Worm (Caenorhabditis elegans) whole organism, L1 larva: Measurements from ENCODE around the gene C25G4.8.

Experiments used
- elt-2 ChIP-seq: sonication (generic microtip); optimal IDR thresholded peaks from 2 replicates; lab custom pipeline; 2016; ENCODE audit warnings: missing genetic modification characterization, mild to moderate bottlenecking, inconsistent platforms, missing compliant biosample characterization, missing genetic modification reagents
- fos-1 ChIP-seq: fragments of 150-350 bp; optimal IDR thresholded peaks from 2 replicates; lab custom pipeline; 2014; ENCODE audit warnings: missing biosample characterization, missing genetic modification characterization
- lin-13 ChIP-seq: fragments of 150-350 bp; optimal IDR thresholded peaks from 2 replicates; lab custom pipeline; 2014; ENCODE audit warnings: missing biosample characterization, missing genetic modification reagents, missing genetic modification characterization
- mep-1 ChIP-seq: fragments of 150-350 bp; optimal IDR thresholded peaks from 2 replicates; lab custom pipeline; 2014; ENCODE audit warnings: missing biosample characterization, missing genetic modification characterization
- pax-3 ChIP-seq: fragments of 200-800 bp; sonication (Bioruptor generic); optimal IDR thresholded peaks from 2 replicates; lab custom pipeline; 2018; ENCODE audit warnings: mild to moderate bottlenecking, missing genetic modification characterization, moderate library complexity, missing compliant biosample characterization
- swsn-7 ChIP-seq: sonication (generic microtip); optimal IDR thresholded peaks from 2 replicates; lab custom pipeline; 2016; ENCODE audit warnings: missing genetic modification characterization, missing compliant biosample characterization

ce11 chrIV:12487194-12487593 lies 23.9 kb upstream of the C25G4.8 start, which contains the start of gene sru-26:
- TF ChIP-seq elt-2 (tag; lab: Kevin White, UChicago) (no peak), lin-13 (GFP tag; lab: Kevin White, UChicago) (no peak), swsn-7 (no peak), fos-1 (tag; lab: Kevin White, UChicago) (no peak), pax-3 (no peak), mep-1 (tag; lab: Kevin White, UChicago) (no peak)
